Fruit fly (Drosophila melanogaster): ENCODE measurements around the gene Or85d.

The Or85d gene

dm6 chr3R:8524277-8524676, 28.1 kb upstream of the Or85d start (continued):
- 0 out of 3 replicates have a peak, but pooled peaks have one; percentile 20 for TF ChIP-seq CG7357 (GFP tag; IDR thresholded peaks at IDR 0.05)
- peak; percentile 43 for TF ChIP-seq gem (tag; optimal IDR thresholded peaks at IDR 0.05)
- TF ChIP-seq Atf6 (GFP tag; IDR thresholded peaks at IDR 0.05), result peak; percentile 42; the same call in 1 of the 2 replicates
- TF ChIP-seq emc (GFP tag; optimal IDR thresholded peaks at IDR 0.05), result no peak
- TF ChIP-seq h (optimal IDR thresholded peaks at IDR 0.05), result no peak
- TF ChIP-seq Dip3 (GFP tag; optimal IDR thresholded peaks at IDR 0.05), result peak; percentile 37
- peak; percentile 51 for TF ChIP-seq E2f1 (GFP tag; IDR thresholded peaks at IDR 0.05)
- no peak for TF ChIP-seq chn (GFP tag; optimal IDR thresholded peaks at IDR 0.05)
- TF ChIP-seq sens-2 (GFP tag; IDR thresholded peaks at IDR 0.05), result 0 out of 2 replicates have a peak, but pooled peaks have one; percentile 15
- TF ChIP-seq Antp (GFP tag; optimal IDR thresholded peaks at IDR 0.05), result peak; percentile 41
- peak; percentile 61 for TF ChIP-seq zfh2 (GFP tag; optimal IDR thresholded peaks at IDR 0.05)
- peak; percentile 54 for TF ChIP-seq CG14441 (GFP tag; IDR thresholded peaks at IDR 0.05)
- peak; percentile 56; the same call in 1 of the 2 replicates for TF ChIP-seq lmd (GFP tag; IDR thresholded peaks at IDR 0.05)
- TF ChIP-seq D19B (GFP tag; optimal IDR thresholded peaks at IDR 0.05), result no peak
- TF ChIP-seq org-1 (GFP tag; optimal IDR thresholded peaks at IDR 0.05), result peak; percentile 7
- TF ChIP-seq Vsx1 (GFP tag; optimal IDR thresholded peaks at IDR 0.05), result no peak
- TF ChIP-seq CG6791 (GFP tag; IDR thresholded peaks at IDR 0.05; ENCODE audit: partially characterized antibody), result no peak
- TF ChIP-seq CG11504 (tag; optimal IDR thresholded peaks at IDR 0.05), result peak; percentile 39
- 0 out of 2 replicates have a peak, but pooled peaks have one; percentile 24 for TF ChIP-seq HLH3B (GFP tag; IDR thresholded peaks at IDR 0.05)
- peak; percentile 31; the same call in 1 of the 2 replicates for TF ChIP-seq vvl (GFP tag; IDR thresholded peaks at IDR 0.05)
- peak; percentile 20; the same call in 1 of the 2 replicates for TF ChIP-seq CG3847 (GFP tag; IDR thresholded peaks at IDR 0.05)
- 0 out of 2 replicates have a peak, but pooled peaks have one; percentile 41 for TF ChIP-seq CG5953 (GFP tag; IDR thresholded peaks at IDR 0.05)
- peak; percentile 55 for TF ChIP-seq CG2678 (tag; optimal IDR thresholded peaks at IDR 0.05)
- peak; percentile 62 for TF ChIP-seq lab (GFP tag; optimal IDR thresholded peaks at IDR 0.05)
- TF ChIP-seq CG1024 (GFP tag; IDR thresholded peaks at IDR 0.05), result 0 out of 2 replicates have a peak, but pooled peaks have one; percentile 19
- no peak for TF ChIP-seq CG8290 (GFP tag; optimal IDR thresholded peaks at IDR 0.05)
- peak in 1 of 2 experiments; percentile 86 for TF ChIP-seq CG8290 (tag; optimal IDR thresholded peaks at IDR 0.05)
- no peak for TF ChIP-seq zf30C (GFP tag; optimal IDR thresholded peaks at IDR 0.05)
- TF ChIP-seq tio (GFP tag; optimal IDR thresholded peaks at IDR 0.05), result no peak
- no peak for TF ChIP-seq BEAF-32 (GFP tag; optimal IDR thresholded peaks at IDR 0.05)
- TF ChIP-seq ham (GFP tag; IDR thresholded peaks at IDR 0.05), result no peak
- peak; percentile 37; the same call in 1 of the 2 replicates for TF ChIP-seq CG32772 (GFP tag; IDR thresholded peaks at IDR 0.05)
- TF ChIP-seq CG7786 (GFP tag; optimal IDR thresholded peaks at IDR 0.05), result peak; percentile 37
- no peak for TF ChIP-seq NK7.1 (GFP tag; optimal IDR thresholded peaks at IDR 0.05)
- TF ChIP-seq oc (tag; optimal IDR thresholded peaks at IDR 0.05), result no peak
- TF ChIP-seq NC2α (GFP tag; optimal IDR thresholded peaks at IDR 0.05), result no peak
- peak; percentile 6 for TF ChIP-seq NfI (GFP tag; optimal IDR thresholded peaks at IDR 0.05)
- TF ChIP-seq CG11456 (GFP tag; IDR thresholded peaks at IDR 0.05), result peak; percentile 48; the same call in 1 of the 3 replicates
- no peak for TF ChIP-seq prd (optimal IDR thresholded peaks at IDR 0.05)
- peak; percentile 48; the same call in 1 of the 3 replicates for TF ChIP-seq prd (GFP tag; IDR thresholded peaks at IDR 0.05)
- TF ChIP-seq CG1647 (GFP tag; optimal IDR thresholded peaks at IDR 0.05), result no peak
- no peak for TF ChIP-seq Dref (GFP tag; IDR thresholded peaks at IDR 0.05)
- TF ChIP-seq CG11247 (GFP tag; IDR thresholded peaks at IDR 0.05), result 0 out of 2 replicates have a peak, but pooled peaks have one; percentile 15
- peak; percentile 11 for TF ChIP-seq CoRest (tag; optimal IDR thresholded peaks at IDR 0.05)
- TF ChIP-seq corto (GFP tag; optimal IDR thresholded peaks at IDR 0.05), result no peak
- peak; percentile 39 for TF ChIP-seq Meics (GFP tag; optimal IDR thresholded peaks at IDR 0.05)
- 0 out of 2 replicates have a peak, but pooled peaks have one; percentile 16 for TF ChIP-seq CG6689 (GFP tag; IDR thresholded peaks at IDR 0.05)
- TF ChIP-seq slou (GFP tag; optimal IDR thresholded peaks at IDR 0.05), result no peak
- TF ChIP-seq psq (GFP tag; optimal IDR thresholded peaks at IDR 0.05), result no peak
- TF ChIP-seq dmrt99B (tag; optimal IDR thresholded peaks at IDR 0.05), result peak; percentile 30
- TF ChIP-seq CG2129 (GFP tag; IDR thresholded peaks at IDR 0.05; ENCODE audit: partially characterized antibody), result no peak
- peak; percentile 48 for TF ChIP-seq Ptx1 (GFP tag; IDR thresholded peaks at IDR 0.05)

Data from whole organism, embryonic.